Fruit fly (Drosophila melanogaster): ENCODE results near the gene CG5217.

DNA sequence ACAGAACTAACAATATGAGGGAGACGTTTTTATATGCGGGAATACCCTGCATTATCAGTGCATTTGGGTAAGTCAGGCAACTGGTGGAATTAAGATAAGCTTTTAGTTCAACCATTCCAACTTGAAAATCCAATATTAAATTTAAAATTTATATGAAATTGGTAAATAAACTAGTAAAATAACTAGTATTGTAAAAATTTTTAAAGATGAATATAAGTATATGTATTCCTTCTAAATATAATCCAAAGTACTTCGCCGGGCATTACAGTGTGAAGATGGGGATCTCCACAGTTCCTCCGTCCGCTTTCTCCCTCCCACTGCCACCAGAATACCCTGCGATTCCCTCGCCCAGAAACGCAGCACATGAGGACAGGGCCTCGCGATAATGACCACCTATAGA lies 34.9 kb upstream of the CG5217 start:
- TF ChIP-seq h (optimal IDR thresholded peaks at IDR 0.05) (no peak), ttk (optimal IDR thresholded peaks at IDR 0.05) (no peak), psq (optimal IDR thresholded peaks at IDR 0.05) (no peak)
